Fruit fly (Drosophila melanogaster) S2 (cell line): ENCODE data around the gene Sfp24Bd.

Experiments used
- CG8478 ChIP-seq: fragments of >200 bp; optimal IDR thresholded peaks from 2 replicates; lab custom pipeline; 2018
- CTCF ChIP-seq, 2 experiments: fragments of >200 bp; optimal IDR thresholded peaks; 2 replicates each; lab custom pipeline; 2018

Sfp24Bd gene

dm6 chr2L:3669034-3669433, at the start of gene Sfp24Bd:
Gene Sfp24Bd, minus strand, starts transcription at chr2L:3669134.
- TF ChIP-seq CTCF (optimal IDR thresholded peaks at IDR 0.05; lab: Kevin White, UChicago) (no peak), CG8478 (lab: Kevin White, UChicago) (no peak)

dm6 chr2L:3717673-3718235, 48.8 kb upstream of the Sfp24Bd start, which contains the start of the genes lectin-24A and Shaw:
Gene lectin-24A, minus strand, starts transcription at chr2L:3717773.
Gene Shaw, plus strand, starts transcription at chr2L:3718185.
- no peak for TF ChIP-seq CTCF (optimal IDR thresholded peaks at IDR 0.05; lab: Kevin White, UChicago)
- TF ChIP-seq CG8478 (lab: Kevin White, UChicago) = no peak

dm6 chr2L:3713545-3714156, 44.7 kb upstream of the Sfp24Bd start:
- TF ChIP-seq CTCF (optimal IDR thresholded peaks at IDR 0.05; lab: Kevin White, UChicago) (no peak), CG8478 (lab: Kevin White, UChicago) (no peak)

dm6 chr2L:3712949-3713416, 44.0 kb upstream of the Sfp24Bd start, which contains the start of the genes CG31955 and CG2818:
Gene CG31955, minus strand, starts transcription at chr2L:3713105.
Gene CG2818, plus strand, starts transcription at chr2L:3713360.
- TF ChIP-seq CG8478 (lab: Kevin White, UChicago) = no peak
- no peak for TF ChIP-seq CTCF (optimal IDR thresholded peaks at IDR 0.05; lab: Kevin White, UChicago)

DNA sequence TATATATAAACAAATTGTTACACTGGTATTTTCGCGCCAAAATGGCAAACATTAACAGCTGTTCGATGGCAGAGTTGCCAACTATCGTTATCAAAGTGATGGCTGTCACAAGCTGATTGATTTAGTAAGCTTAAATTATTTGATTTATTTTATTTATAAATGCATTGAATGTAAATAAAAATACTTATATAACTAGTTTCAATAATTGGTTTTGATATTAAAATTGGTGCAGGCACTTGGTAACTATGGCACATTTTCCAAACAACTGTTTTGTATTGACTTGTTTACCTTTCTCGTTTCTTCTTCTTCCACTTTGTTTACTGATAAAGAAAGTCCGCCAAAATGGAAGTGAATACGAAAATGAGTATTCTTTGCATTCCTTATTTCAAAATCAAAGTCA, 42.7 kb upstream of the Sfp24Bd start, which contains the start of gene cutlet:
Gene cutlet, minus strand, starts transcription at position 84 of the 400 bp plus-strand sequence.
- no peak for TF ChIP-seq CG8478 (lab: Kevin White, UChicago)

DNA sequence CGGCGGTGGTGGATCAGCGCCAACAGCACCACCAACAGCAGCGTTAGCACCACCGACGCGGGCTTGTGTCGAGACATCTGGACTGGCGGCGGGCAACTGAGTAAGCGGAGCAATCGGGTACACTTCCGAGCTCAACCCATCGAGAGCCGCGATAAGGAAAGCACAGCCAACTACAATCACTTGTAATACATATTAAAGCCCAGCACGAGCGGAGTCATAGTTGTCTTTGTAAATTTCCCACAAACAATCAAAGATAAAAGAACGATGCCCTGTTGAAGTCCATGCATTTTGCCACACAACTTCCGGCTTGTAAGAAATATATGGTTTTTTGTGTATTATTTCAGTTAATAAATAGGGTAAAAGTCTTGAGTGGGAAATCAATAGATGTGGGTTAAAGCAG, 38.0 kb upstream of the Sfp24Bd start, which contains the start of gene CG31777:
Gene CG31777, minus strand, starts transcription at position 101 of the 400 bp plus-strand sequence.
- TF ChIP-seq CTCF (optimal IDR thresholded peaks at IDR 0.05; lab: Kevin White, UChicago) (no peak), CG8478 (lab: Kevin White, UChicago) (no peak)

DNA sequence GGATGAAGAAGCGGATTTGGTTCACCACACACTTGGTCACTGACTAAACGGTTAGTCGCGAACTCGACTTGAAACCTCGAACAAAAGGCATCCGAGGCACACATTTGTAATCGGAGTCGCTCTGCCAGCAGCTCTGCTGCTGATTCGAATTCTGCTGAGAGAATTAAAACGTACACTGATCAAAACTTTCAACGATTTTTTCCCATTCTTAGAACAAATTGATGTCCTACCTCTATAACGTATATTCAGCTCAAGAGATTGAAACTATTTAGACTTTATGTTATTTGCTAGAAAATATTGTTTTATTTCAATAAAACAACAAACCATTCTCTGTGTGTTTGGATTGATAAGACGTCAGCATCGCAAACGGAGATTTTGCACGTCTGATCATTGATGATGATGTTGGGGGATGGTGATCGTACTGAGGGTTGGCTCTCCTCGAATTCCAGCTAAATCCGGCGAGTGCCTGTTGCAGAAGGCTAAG, 36.5 kb upstream of the Sfp24Bd start, which contains the start of gene CG31778:
Gene CG31778, minus strand, starts transcription at position 51 of the 484 bp plus-strand sequence.
- TF ChIP-seq CTCF (optimal IDR thresholded peaks at IDR 0.05; lab: Kevin White, UChicago) (no peak), CG8478 (lab: Kevin White, UChicago) (no peak)

dm6 chr2L:3703260-3703659, 34.3 kb upstream of the Sfp24Bd start, which contains the start of gene CG2816:
Gene CG2816, plus strand, starts transcription at chr2L:3703659.
- no peak for TF ChIP-seq CTCF (optimal IDR thresholded peaks at IDR 0.05; lab: Kevin White, UChicago)
- TF ChIP-seq CG8478 (lab: Kevin White, UChicago) = no peak

dm6 chr2L:3701526-3701925, 32.6 kb upstream of the Sfp24Bd start, which contains the start of gene CG43145:
Gene CG43145, plus strand, starts transcription at chr2L:3701826.
- TF ChIP-seq CG8478 (lab: Kevin White, UChicago) (no peak), CTCF (optimal IDR thresholded peaks at IDR 0.05; lab: Kevin White, UChicago) (no peak)

DNA sequence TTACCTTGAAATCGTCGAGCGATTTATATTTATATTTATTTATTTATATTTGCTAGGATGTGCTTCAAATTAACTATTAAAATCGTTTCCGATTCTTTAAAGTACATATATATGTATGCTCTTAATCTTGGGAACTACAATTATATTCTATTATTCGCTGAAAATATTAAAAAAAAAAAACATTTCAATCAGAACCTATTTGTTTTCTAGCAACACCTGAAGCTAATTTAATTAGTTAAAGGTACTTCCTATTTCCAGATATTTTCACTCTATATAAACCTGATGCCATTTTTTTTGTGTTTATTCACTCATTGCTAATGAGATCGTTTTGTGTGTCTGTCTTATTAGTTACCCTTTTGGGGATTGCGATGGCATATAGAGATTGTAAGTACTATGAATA, 32.1 kb upstream of the Sfp24Bd start, which contains the start of gene CG42467:
Gene CG42467, plus strand, starts transcription at position 301 of the 400 bp plus-strand sequence.
- TF ChIP-seq CTCF (optimal IDR thresholded peaks at IDR 0.05; lab: Kevin White, UChicago) (no peak), CG8478 (lab: Kevin White, UChicago) (no peak)

DNA sequence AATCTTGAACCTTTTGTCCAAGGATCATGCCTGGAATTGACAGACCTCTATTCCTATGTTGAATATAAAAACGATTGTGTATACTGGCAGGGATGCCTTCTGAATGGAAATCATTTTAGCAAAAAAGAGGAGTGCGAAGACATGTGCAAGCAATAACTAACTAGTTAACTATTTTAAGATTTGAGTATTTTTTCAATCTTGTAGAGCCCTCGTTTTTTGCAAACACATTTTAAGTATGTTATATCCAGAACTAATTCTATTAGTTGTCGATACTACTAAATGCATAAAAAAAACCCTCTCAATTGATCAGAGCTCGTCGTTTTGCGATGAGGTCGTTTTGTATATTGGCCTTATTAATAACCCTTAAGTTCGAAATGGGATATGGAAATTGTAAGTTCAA, 31.4 kb upstream of the Sfp24Bd start, which contains the start of gene Sfp24C1:
Gene Sfp24C1, plus strand, starts transcription at position 301 of the 400 bp plus-strand sequence.
- TF ChIP-seq CTCF (optimal IDR thresholded peaks at IDR 0.05; lab: Kevin White, UChicago) = no peak
- TF ChIP-seq CG8478 (lab: Kevin White, UChicago) = no peak

- TF ChIP-seq CTCF (optimal IDR thresholded peaks at IDR 0.05; lab: Kevin White, UChicago) (no peak), CG8478 (lab: Kevin White, UChicago) (no peak)
These were observed 31.0 kb upstream of the Sfp24Bd start, which contains the start of gene CG42465 for dm6 chr2L:3699895-3700294. Gene CG42465, plus strand, starts transcription at chr2L:3700195.

dm6 chr2L:3698992-3699514, 30.1 kb upstream of the Sfp24Bd start, which contains the start of the genes CG10031 and CG42464:
Gene CG10031, minus strand, starts transcription at chr2L:3699092.
Gene CG42464, plus strand, starts transcription at chr2L:3699464.
- TF ChIP-seq CTCF (optimal IDR thresholded peaks at IDR 0.05; lab: Kevin White, UChicago) (no peak), CG8478 (lab: Kevin White, UChicago) (no peak)

- no peak for TF ChIP-seq CG8478 (lab: Kevin White, UChicago)
- no peak for TF ChIP-seq CTCF (optimal IDR thresholded peaks at IDR 0.05; lab: Kevin White, UChicago)
These were observed 28.8 kb upstream of the Sfp24Bd start, which contains the start of gene CG3604 for dm6 chr2L:3697772-3698171. Gene CG3604, minus strand, starts transcription at chr2L:3697872.
